Worm (Caenorhabditis elegans): Measurements from ENCODE around the gene B0035.22.

The B0035.22 gene

ce11 chrIV:11304970-11305369, 10.0 kb upstream of the B0035.22 start:
- TF ChIP-seq nhr-77 (tag; optimal IDR thresholded peaks at IDR 0.05): no peak
- no peak for TF ChIP-seq elt-1 (tag; optimal IDR thresholded peaks at IDR 0.05)
- no peak for TF ChIP-seq egl-27 (tag; optimal IDR thresholded peaks at IDR 0.05)
- no peak for TF ChIP-seq R02D3.7 (tag; optimal IDR thresholded peaks at IDR 0.05)
- no peak for TF ChIP-seq mab-5 (tag; optimal IDR thresholded peaks at IDR 0.05)
- no peak for TF ChIP-seq unc-55 (GFP tag; optimal IDR thresholded peaks at IDR 0.05)
- no peak for TF ChIP-seq fos-1 (tag; optimal IDR thresholded peaks at IDR 0.05)
- no peak for TF ChIP-seq gmeb-1 (tag; optimal IDR thresholded peaks at IDR 0.05)
- no peak for TF ChIP-seq aly-2 (tag; optimal IDR thresholded peaks at IDR 0.05)
- TF ChIP-seq ceh-82 (tag; optimal IDR thresholded peaks at IDR 0.05): no peak
- TF ChIP-seq ztf-11 (tag; optimal IDR thresholded peaks at IDR 0.05): no peak

- TF ChIP-seq fos-1 (tag; optimal IDR thresholded peaks at IDR 0.05) (peak; percentile 10), nhr-11 (tag; optimal IDR thresholded peaks at IDR 0.05) (no peak), sma-3 (GFP tag; optimal IDR thresholded peaks at IDR 0.05) (no peak), ceh-16 (tag; optimal IDR thresholded peaks at IDR 0.05) (no peak)
Observed at ce11 chrIV:11306548-11306947, 8.4 kb upstream of the B0035.22 start, which contains the start of gene B0035.13. TSS of gene B0035.13 (minus strand) at chrIV:11306720.

ce11 chrIV:11307770-11308169, 7.2 kb upstream of the B0035.22 start:
- TF ChIP-seq dmd-4 (tag; optimal IDR thresholded peaks at IDR 0.05): no peak

ce11 chrIV:11310624-11311023, 4.3 kb upstream of the B0035.22 start, which contains the start of gene znf-207:
TSS of gene znf-207 (plus strand) at chrIV:11310972.
- peak; percentile 4 for TF ChIP-seq fos-1 (tag; optimal IDR thresholded peaks at IDR 0.05)
- no peak for TF ChIP-seq lin-39 (tag; optimal IDR thresholded peaks at IDR 0.05)
- TF ChIP-seq skn-1 (tag; optimal IDR thresholded peaks at IDR 0.05): no peak
- TF ChIP-seq ztf-4 (tag; optimal IDR thresholded peaks at IDR 0.05): no peak
- TF ChIP-seq nhr-25 (tag; optimal IDR thresholded peaks at IDR 0.05): no peak
- TF ChIP-seq peb-1 (tag; optimal IDR thresholded peaks at IDR 0.05): no peak
- peak; percentile 43 for TF ChIP-seq nhr-129 (tag; optimal IDR thresholded peaks at IDR 0.05)
- peak; percentile 6 for TF ChIP-seq crh-2 (tag; optimal IDR thresholded peaks at IDR 0.05)
- TF ChIP-seq nhr-21 (tag; optimal IDR thresholded peaks at IDR 0.05): no peak
- TF ChIP-seq sma-3 (GFP tag; optimal IDR thresholded peaks at IDR 0.05): no peak
- TF ChIP-seq unc-39 (tag; optimal IDR thresholded peaks at IDR 0.05): no peak
- TF ChIP-seq elt-1 (tag; optimal IDR thresholded peaks at IDR 0.05): no peak
- TF ChIP-seq aly-2 (tag; optimal IDR thresholded peaks at IDR 0.05): no peak
- TF ChIP-seq ztf-11 (tag; optimal IDR thresholded peaks at IDR 0.05): no peak
- TF ChIP-seq ztf-1 (GFP tag; conservative IDR thresholded peaks at IDR 0.05): no peak
- no peak for TF ChIP-seq alr-1 (tag; optimal IDR thresholded peaks at IDR 0.05)
- TF ChIP-seq sem-4 (tag; optimal IDR thresholded peaks at IDR 0.05): no peak
- TF ChIP-seq ama-1 (optimal IDR thresholded peaks at IDR 0.05): no peak
- TF ChIP-seq lin-13 (GFP tag; optimal IDR thresholded peaks at IDR 0.05): peak; percentile 41
- TF ChIP-seq snpc-4 (tag; optimal IDR thresholded peaks at IDR 0.05): no peak
- TF ChIP-seq ceh-16 (tag; optimal IDR thresholded peaks at IDR 0.05): no peak
- peak in 1 of 2 experiments; percentile 49 for TF ChIP-seq lsy-2 (tag; optimal IDR thresholded peaks at IDR 0.05)
- TF ChIP-seq zag-1 (tag; optimal IDR thresholded peaks at IDR 0.05): no peak
- TF ChIP-seq blmp-1 (tag; optimal IDR thresholded peaks at IDR 0.05; ENCODE audit: insufficient read depth): no peak
- no peak for TF ChIP-seq nhr-12 (tag; optimal IDR thresholded peaks at IDR 0.05)
- no peak for TF ChIP-seq mbf-1 (tag; optimal IDR thresholded peaks at IDR 0.05)
- no peak for TF ChIP-seq R02D3.7 (tag; optimal IDR thresholded peaks at IDR 0.05)
- TF ChIP-seq ZK546.5 (tag; optimal IDR thresholded peaks at IDR 0.05): no peak
- TF ChIP-seq nhr-11 (tag; optimal IDR thresholded peaks at IDR 0.05): no peak
- TF ChIP-seq nhr-237 (tag; optimal IDR thresholded peaks at IDR 0.05): no peak
- no peak for TF ChIP-seq dmd-4 (tag; optimal IDR thresholded peaks at IDR 0.05)
- TF ChIP-seq F13H6.1 (tag; optimal IDR thresholded peaks at IDR 0.05): peak; percentile 43
- TF ChIP-seq mdl-1 (tag; optimal IDR thresholded peaks at IDR 0.05): no peak
- no peak for TF ChIP-seq nhr-10 (tag; optimal IDR thresholded peaks at IDR 0.05)
- TF ChIP-seq C34F6.9 (tag; optimal IDR thresholded peaks at IDR 0.05): peak; percentile 57
- no peak for TF ChIP-seq nhr-77 (tag; optimal IDR thresholded peaks at IDR 0.05)
- no peak for TF ChIP-seq egl-27 (tag; optimal IDR thresholded peaks at IDR 0.05)
- TF ChIP-seq mab-5 (tag; optimal IDR thresholded peaks at IDR 0.05): no peak
- peak; percentile 27 for TF ChIP-seq sma-9 (GFP tag; optimal IDR thresholded peaks at IDR 0.05)
- TF ChIP-seq sma-9 (tag; optimal IDR thresholded peaks at IDR 0.05): no peak
- TF ChIP-seq ceh-82 (tag; optimal IDR thresholded peaks at IDR 0.05): no peak
- no peak for TF ChIP-seq Y55F3AM.14 (GFP tag; optimal IDR thresholded peaks at IDR 0.05)
- peak; percentile 56 for TF ChIP-seq unc-55 (GFP tag; optimal IDR thresholded peaks at IDR 0.05)
- no peak for TF ChIP-seq lin-11 (tag; optimal IDR thresholded peaks at IDR 0.05)
- TF ChIP-seq nhr-6 (tag; optimal IDR thresholded peaks at IDR 0.05): no peak
- TF ChIP-seq unc-62 (GFP tag; optimal IDR thresholded peaks at IDR 0.05): no peak
- no peak for TF ChIP-seq elt-3 (tag; optimal IDR thresholded peaks at IDR 0.05)
- no peak for TF ChIP-seq gmeb-1 (tag; optimal IDR thresholded peaks at IDR 0.05)
